Worm (Caenorhabditis elegans): ENCODE results near the gene F46B6.13.

DNA sequence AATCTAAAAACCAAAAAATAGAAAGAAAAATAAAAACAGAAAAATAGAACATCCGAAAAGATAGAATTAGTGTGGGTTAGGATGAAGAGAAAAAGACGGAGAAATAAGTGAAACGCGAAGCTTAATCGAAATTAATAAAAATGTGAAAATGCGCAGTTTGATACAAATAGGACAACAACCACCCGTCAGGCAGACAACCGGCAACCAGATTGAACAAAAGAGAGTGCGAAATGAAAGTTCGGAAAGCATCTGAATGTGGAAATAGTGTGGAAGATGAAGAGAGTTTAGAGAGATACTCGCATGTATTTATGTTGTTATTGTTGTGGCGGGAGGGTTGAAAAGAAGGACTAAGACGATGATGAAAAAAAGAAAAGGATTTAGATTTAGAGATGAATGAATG, 40.5 kb downstream of the F46B6.13 start:
- TF ChIP-seq sox-2 (GFP tag; IDR thresholded peaks at IDR 0.05) (no peak), nhr-11 (tag; optimal IDR thresholded peaks at IDR 0.05) (no peak), eyg-1 (tag; optimal IDR thresholded peaks at IDR 0.05) (no peak), fkh-10 (GFP tag; optimal IDR thresholded peaks at IDR 0.05) (no peak), nfya-1 (tag; optimal IDR thresholded peaks at IDR 0.05) (no peak)

Data from whole organism, late embryonic.